Worm (Caenorhabditis elegans): ENCODE data around the gene irld-28.

ce11 chrV:2342083-2342482, 6.0 kb upstream of the irld-28 start:
- TF ChIP-seq rpc-1 (optimal IDR thresholded peaks at IDR 0.05) (no peak), rpc-1 (tag; optimal IDR thresholded peaks at IDR 0.05) (no peak), K12H6.12 (tag; optimal IDR thresholded peaks at IDR 0.05) (no peak)
